Worm (Caenorhabditis elegans): Measurements from ENCODE around the gene rpap-3.

ce11 chrIV:7803250-7803649 lies 24.5 kb upstream of the rpap-3 start, which contains the start of gene C33H5.16:
- TF ChIP-seq ztf-4 (tag; optimal IDR thresholded peaks at IDR 0.05) (no peak), unc-62 (GFP tag; optimal IDR thresholded peaks at IDR 0.05) (no peak), unc-39 (tag; optimal IDR thresholded peaks at IDR 0.05) (no peak), nhr-11 (tag; optimal IDR thresholded peaks at IDR 0.05) (no peak), ztf-11 (tag; optimal IDR thresholded peaks at IDR 0.05) (no peak), gmeb-1 (tag; optimal IDR thresholded peaks at IDR 0.05) (no peak), dmd-4 (tag; optimal IDR thresholded peaks at IDR 0.05) (no peak), nhr-6 (tag; optimal IDR thresholded peaks at IDR 0.05) (no peak), mdl-1 (tag; optimal IDR thresholded peaks at IDR 0.05) (no peak)
